Fruit fly (Drosophila melanogaster) whole organism, prepupa: ENCODE measurements around the gene Nhe2.

ENCODE experiments used
- CG10631 ChIP-seq: fragments of 200-800 bp; sonication (Bioruptor generic); optimal IDR thresholded peaks from 2 replicates; lab custom pipeline; 2016; ENCODE audit warnings: missing biosample characterization, missing genetic modification characterization
- CG15336 ChIP-seq: fragments of 200-800 bp; sonication (Bioruptor generic); IDR thresholded peaks from 2 replicates; pipeline ENCODE4 v1.3.6; 2022; ENCODE audit warnings: missing biosample characterization, missing genetic modification characterization
- CG31627 ChIP-seq: fragments of 200-800 bp; sonication (Bioruptor generic); optimal IDR thresholded peaks from 3 replicates; lab custom pipeline; 2016; ENCODE audit warnings: missing biosample characterization, missing genetic modification characterization
- CG6163 ChIP-seq: fragments of 200-800 bp; sonication (Bioruptor generic); IDR thresholded peaks from 3 replicates; pipeline ENCODE4 v1.3.6; 2022; ENCODE audit warnings: missing biosample characterization, missing genetic modification characterization
- CG6854 ChIP-seq: fragments of 200-800 bp; sonication (Bioruptor generic); optimal IDR thresholded peaks from 2 replicates; lab custom pipeline; 2017; ENCODE audit warnings: missing biosample characterization, mild to moderate bottlenecking, missing genetic modification characterization
- CG8319 ChIP-seq: fragments of 200-800 bp; sonication (Bioruptor generic); optimal IDR thresholded peaks from 3 replicates; lab custom pipeline; 2016; ENCODE audit warnings: missing biosample characterization, missing genetic modification characterization
- Hr39 ChIP-seq: fragments of 200-800 bp; sonication (Bioruptor generic); optimal IDR thresholded peaks from 2 replicates; lab custom pipeline; 2016; ENCODE audit warnings: missing biosample characterization, missing genetic modification characterization
- Hr4 ChIP-seq: fragments of 200-800 bp; sonication (Bioruptor generic); optimal IDR thresholded peaks from 3 replicates; lab custom pipeline; 2016; ENCODE audit warnings: missing biosample characterization, missing genetic modification characterization
- Lpt ChIP-seq: fragments of 200-800 bp; sonication (Bioruptor generic); optimal IDR thresholded peaks from 3 replicates; lab custom pipeline; 2016; ENCODE audit warnings: missing biosample characterization, missing genetic modification characterization
- fd85E ChIP-seq: fragments of 200-800 bp; sonication (Bioruptor generic); optimal IDR thresholded peaks from 3 replicates; lab custom pipeline; 2016; ENCODE audit warnings: missing biosample characterization, missing genetic modification characterization
- fkh ChIP-seq: fragments of 200-800 bp; sonication (Bioruptor generic); optimal IDR thresholded peaks from 3 replicates; lab custom pipeline; 2017; ENCODE audit warnings: missing biosample characterization, mild to moderate bottlenecking, missing genetic modification characterization, moderate library complexity

- TF ChIP-seq CG15336 (GFP tag; lab: Robert Waterston, UW) (no peak), fd85E (no peak), Hr39 (GFP tag; lab: Kevin White, UChicago) (no peak), Hr4 (GFP tag; lab: Kevin White, UChicago) (no peak), Lpt (no peak), CG10631 (GFP tag; lab: Kevin White, UChicago) (no peak), CG6854 (GFP tag; lab: Kevin White, UChicago) (no peak), CG6163 (GFP tag; lab: Robert Waterston, UW) (no peak), CG31627 (GFP tag; lab: Kevin White, UChicago) (no peak), CG8319 (no peak), fkh (GFP tag; lab: Kevin White, UChicago) (no peak)
These were observed 11.3 kb downstream of the Nhe2 start for dm6 chr2L:21115687-21116086.
